Worm (Caenorhabditis elegans): Measurements from ENCODE around the gene srv-8.

srv-8 gene

DNA sequence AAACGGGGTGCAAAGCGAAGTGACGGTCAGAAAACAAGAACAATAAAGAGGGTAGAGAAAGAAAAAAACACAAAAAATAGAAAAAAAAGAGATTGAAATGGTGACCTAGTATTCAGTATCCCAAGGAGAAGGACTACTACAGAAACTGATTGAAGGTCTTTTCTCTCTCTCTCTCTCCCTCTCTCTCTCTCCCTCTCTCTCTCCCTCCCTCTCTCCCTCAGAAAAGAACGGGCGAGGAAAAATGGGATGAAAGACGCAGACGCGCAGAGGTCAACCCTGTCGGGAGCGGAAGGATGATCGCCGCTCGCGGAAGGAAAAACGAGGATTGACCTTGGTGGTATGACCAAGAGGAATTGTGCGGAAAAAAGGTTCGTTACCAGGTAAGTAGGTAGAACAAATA, 46.0 kb downstream of the srv-8 start:
- peak; percentile 8 for TF ChIP-seq unc-55 (GFP tag; optimal IDR thresholded peaks at IDR 0.05)
- TF ChIP-seq ceh-31 (tag; optimal IDR thresholded peaks at IDR 0.05), result peak; percentile 28
- no peak for TF ChIP-seq ceh-2 (tag; optimal IDR thresholded peaks at IDR 0.05)

ce11 chrV:13373643-13374042, 46.9 kb downstream of the srv-8 start:
- no peak for TF ChIP-seq fax-1 (tag; optimal IDR thresholded peaks at IDR 0.05)
- peak; percentile 48 for TF ChIP-seq elt-2 (tag; optimal IDR thresholded peaks at IDR 0.05)
- TF ChIP-seq K02D7.2 (tag; optimal IDR thresholded peaks at IDR 0.05), result no peak
- TF ChIP-seq F13H6.1 (tag; optimal IDR thresholded peaks at IDR 0.05), result no peak
- no peak for TF ChIP-seq npax-4 (tag; optimal IDR thresholded peaks at IDR 0.05)
- no peak for TF ChIP-seq odd-2 (tag; optimal IDR thresholded peaks at IDR 0.05)
- TF ChIP-seq pqm-1 (tag; optimal IDR thresholded peaks at IDR 0.05), result peak; percentile 26

- TF ChIP-seq hlh-6 (tag; optimal IDR thresholded peaks at IDR 0.05), result no peak
- no peak for TF ChIP-seq ztf-16 (tag; optimal IDR thresholded peaks at IDR 0.05)
- TF ChIP-seq elt-2 (tag; optimal IDR thresholded peaks at IDR 0.05), result peak; percentile 61
- TF ChIP-seq sox-4 (tag; optimal IDR thresholded peaks at IDR 0.05), result no peak
Measured at ce11 chrV:13372821-13373220, 47.7 kb downstream of the srv-8 start.

DNA sequence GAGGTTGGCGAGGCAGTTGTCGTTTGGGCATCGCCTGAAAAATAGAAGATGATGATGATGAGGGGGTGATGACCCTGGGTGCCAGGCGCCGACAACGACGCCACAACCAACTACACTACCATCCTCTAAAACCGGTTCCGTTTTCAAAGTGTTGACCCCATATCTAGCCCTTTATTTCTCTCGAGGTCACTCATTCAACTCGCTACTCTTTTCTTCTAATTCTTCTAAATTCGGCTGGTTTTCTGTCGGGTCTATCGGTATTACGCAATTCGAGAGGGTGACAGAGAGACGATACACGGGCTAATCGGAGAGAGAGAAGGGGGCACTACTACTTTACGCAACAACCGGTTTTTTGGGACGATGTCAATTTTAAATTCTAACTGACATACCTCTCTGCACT, 49.2 kb downstream of the srv-8 start:
- no peak for TF ChIP-seq C38D4.7 (GFP tag; optimal IDR thresholded peaks at IDR 0.05)
- peak; percentile 49 for TF ChIP-seq F13H6.1 (tag; optimal IDR thresholded peaks at IDR 0.05)
- TF ChIP-seq ceh-18 (tag; optimal IDR thresholded peaks at IDR 0.05), result no peak
- no peak for TF ChIP-seq zip-5 (tag; optimal IDR thresholded peaks at IDR 0.05)
- TF ChIP-seq ceh-31 (tag; optimal IDR thresholded peaks at IDR 0.05), result peak; percentile 34
- TF ChIP-seq unc-86 (tag; optimal IDR thresholded peaks at IDR 0.05), result no peak
- TF ChIP-seq pros-1 (tag; optimal IDR thresholded peaks at IDR 0.05), result peak; percentile 1

DNA sequence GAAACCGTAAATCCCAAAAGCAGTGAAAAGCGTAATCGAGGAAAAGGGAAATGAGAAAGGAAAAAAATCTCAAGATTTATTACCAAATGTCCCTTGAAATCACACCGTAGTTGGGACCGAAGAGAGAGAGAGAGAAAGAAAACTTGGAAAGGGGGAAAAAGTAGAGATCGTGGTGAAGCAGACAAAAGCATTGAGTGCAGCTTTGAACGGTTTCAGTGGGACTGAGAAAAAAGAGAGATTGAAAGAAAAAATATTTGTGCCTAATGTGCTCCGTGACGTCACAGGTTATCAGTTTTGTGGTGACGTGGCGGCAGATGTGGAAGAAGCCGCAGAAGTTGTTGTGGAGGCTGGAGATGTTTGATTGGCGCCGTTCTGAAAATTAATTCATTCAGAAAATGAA, 50.3 kb downstream of the srv-8 start:
- TF ChIP-seq ahr-1 (tag; optimal IDR thresholded peaks at IDR 0.05), result no peak
- TF ChIP-seq ets-4 (tag; optimal IDR thresholded peaks at IDR 0.05), result no peak
- no peak for TF ChIP-seq hlh-6 (tag; optimal IDR thresholded peaks at IDR 0.05)
- no peak for TF ChIP-seq ceh-9 (tag; optimal IDR thresholded peaks at IDR 0.05)
- no peak for TF ChIP-seq tbx-7 (tag; optimal IDR thresholded peaks at IDR 0.05)
- no peak for TF ChIP-seq pha-2 (tag; optimal IDR thresholded peaks at IDR 0.05)
- TF ChIP-seq dve-1 (tag; optimal IDR thresholded peaks at IDR 0.05), result no peak
- no peak for TF ChIP-seq npax-4 (tag; optimal IDR thresholded peaks at IDR 0.05)
- no peak for TF ChIP-seq unc-55 (GFP tag; optimal IDR thresholded peaks at IDR 0.05)
- no peak for TF ChIP-seq gmeb-2 (tag; optimal IDR thresholded peaks at IDR 0.05)
- TF ChIP-seq pax-1 (tag; optimal IDR thresholded peaks at IDR 0.05), result no peak
- no peak for TF ChIP-seq hlh-30 (tag; optimal IDR thresholded peaks at IDR 0.05; ENCODE audit: insufficient read depth)
- TF ChIP-seq nhr-232 (tag; optimal IDR thresholded peaks at IDR 0.05), result no peak

DNA sequence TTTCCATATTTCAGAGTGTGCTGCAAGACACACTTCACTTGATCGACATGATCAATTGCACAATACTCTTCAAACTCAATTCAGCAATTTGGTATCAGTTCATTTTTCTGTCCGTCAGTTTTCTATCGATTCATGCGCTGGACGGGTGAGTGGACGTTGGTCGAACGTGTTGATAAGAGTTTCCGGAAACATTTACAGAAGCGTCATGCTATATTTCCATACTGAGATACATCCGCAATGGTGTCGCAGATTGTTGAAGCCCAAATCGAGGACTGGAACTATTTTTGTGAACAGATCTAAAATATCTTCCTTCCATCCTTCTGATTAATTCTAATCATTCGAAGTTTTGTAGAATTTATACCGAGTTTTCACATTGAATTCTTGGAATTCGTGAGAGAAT, 50.9 kb downstream of the srv-8 start:
- TF ChIP-seq odd-2 (tag; optimal IDR thresholded peaks at IDR 0.05) (no peak), ceh-30 (tag; optimal IDR thresholded peaks at IDR 0.05) (no peak), tbx-7 (tag; optimal IDR thresholded peaks at IDR 0.05) (no peak)

All from whole organism, late embryonic.